Worm (Caenorhabditis elegans) whole organism, mixed stage, embryonic: ENCODE data around the gene fbxb-81.

ENCODE experiments used
- mab-5 ChIP-seq: fragments of 150-350 bp; optimal IDR thresholded peaks from 2 replicates; lab custom pipeline; 2014; ENCODE audit warnings: missing biosample characterization, missing genetic modification characterization
- nhr-28 ChIP-seq: fragments of 150-350 bp; optimal IDR thresholded peaks from 2 replicates; lab custom pipeline; 2014; ENCODE audit warnings: missing biosample characterization, missing genetic modification characterization
- pha-4 ChIP-seq: fragments of 150-350 bp; optimal IDR thresholded peaks from 2 replicates; lab custom pipeline; 2018; ENCODE audit warnings: missing biosample characterization, missing genetic modification reagents, missing genetic modification characterization
- snpc-4 ChIP-seq: fragments of 150-350 bp; optimal IDR thresholded peaks from 2 replicates; lab custom pipeline; 2014; ENCODE audit warnings: missing biosample characterization, missing genetic modification characterization
- tbx-8 ChIP-seq: fragments of 200-800 bp; sonication (Bioruptor generic); optimal IDR thresholded peaks from 2 replicates; lab custom pipeline; 2018; ENCODE audit warnings: mild to moderate bottlenecking, missing genetic modification characterization, moderate library complexity, missing compliant biosample characterization

- TF ChIP-seq snpc-4 (no peak), tbx-8 (GFP tag; lab: Kevin White, UChicago) (no peak), pha-4 (tag; lab: Kevin White, UChicago) (no peak), mab-5 (tag; lab: Kevin White, UChicago) (no peak), nhr-28 (tag; lab: Kevin White, UChicago) (no peak)
Measured at ce11 chrIII:171617-172016, 30.6 kb upstream of the fbxb-81 start, which contains the start of the genes F40G9.9 and F40G9.12.
